Fruit fly (Drosophila melanogaster): ENCODE measurements around the gene CG4291.

The CG4291 gene

DNA sequence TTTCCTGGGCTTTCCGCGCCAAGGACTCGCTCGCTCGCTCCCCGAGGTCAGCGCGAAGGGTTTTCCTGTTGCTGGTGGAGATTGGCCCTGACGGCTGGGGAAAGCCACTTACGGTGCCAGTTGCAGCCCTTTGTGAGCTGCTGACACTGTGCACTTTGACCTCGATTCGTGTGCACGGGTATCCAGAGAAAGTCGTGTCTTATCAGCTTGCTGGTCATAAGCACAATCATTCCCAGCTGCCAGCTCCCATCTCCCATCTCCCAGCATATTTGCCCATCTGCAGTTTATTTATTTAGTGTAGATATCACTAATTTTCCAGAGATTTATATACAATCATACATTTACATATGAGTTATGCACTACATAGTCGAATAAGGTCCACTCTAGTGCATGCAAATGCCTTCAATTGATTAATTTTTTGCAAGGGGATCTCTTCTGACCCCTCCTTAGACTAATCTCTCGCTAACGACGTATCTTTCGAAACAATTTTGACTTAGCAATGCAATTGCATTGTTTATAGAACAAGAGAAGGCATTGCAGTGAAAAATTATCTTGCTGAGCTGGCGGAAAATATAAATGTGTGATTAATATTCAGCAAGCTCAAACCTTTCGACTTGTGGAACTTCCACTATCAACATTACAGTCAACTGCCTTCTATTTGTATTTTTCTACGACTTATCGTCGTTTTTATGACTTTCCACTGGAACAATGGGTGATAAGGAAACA is 30.4 kb downstream of the CG4291 start (continued):
- no peak for TF ChIP-seq lz (GFP tag; optimal IDR thresholded peaks at IDR 0.05)
- no peak for TF ChIP-seq dac (GFP tag; optimal IDR thresholded peaks at IDR 0.05)
- TF ChIP-seq Eip93F (GFP tag; optimal IDR thresholded peaks at IDR 0.05), result no peak
- TF ChIP-seq dsx (GFP tag; optimal IDR thresholded peaks at IDR 0.05; ENCODE audit: poor library complexity, severe bottlenecking), result no peak
- no peak for TF ChIP-seq Blimp-1 (GFP tag; optimal IDR thresholded peaks at IDR 0.05)

DNA sequence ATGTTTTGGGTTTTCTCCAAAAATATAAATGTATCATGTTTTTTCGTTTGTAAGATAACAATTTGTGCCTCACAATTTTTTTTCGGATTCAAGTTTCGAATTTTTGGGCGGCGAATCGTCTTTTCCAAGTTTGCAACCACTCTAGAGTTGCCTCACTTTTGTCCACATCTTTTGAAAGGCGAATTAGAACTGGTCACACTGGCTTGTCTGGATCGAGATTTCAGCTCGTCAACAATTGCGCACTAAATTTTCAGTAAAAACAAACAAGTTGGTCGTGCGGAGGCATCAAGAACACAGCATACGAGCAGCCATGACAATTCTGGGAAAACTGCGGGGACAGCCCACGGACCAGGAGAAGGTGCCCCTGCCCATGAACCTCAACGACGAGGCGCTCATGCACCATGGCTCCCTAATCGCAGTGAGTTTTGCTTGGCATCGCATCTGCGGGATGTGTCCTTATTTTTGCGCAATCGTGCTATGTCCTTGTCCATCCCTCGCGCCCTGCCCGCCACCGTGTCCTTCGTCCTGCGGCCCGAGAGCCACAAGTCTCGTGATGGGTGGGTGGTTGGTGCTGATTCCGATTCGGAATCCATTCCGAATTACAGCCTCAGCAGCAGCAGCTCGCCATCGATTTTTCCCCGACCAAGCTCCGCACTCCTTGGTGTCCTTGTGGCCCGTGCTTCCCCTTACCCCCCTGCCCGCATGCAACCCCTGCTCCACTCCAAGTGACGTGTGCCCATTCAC is 31.1 kb downstream of the CG4291 start, which contains the start of gene CG3662:
TSS of gene CG3662 (plus strand) at position 48 of the 744 bp plus-strand sequence.
- TF ChIP-seq Sox14 (GFP tag; optimal IDR thresholded peaks at IDR 0.05) (peak; percentile 1), CG3032 (tag; optimal IDR thresholded peaks at IDR 0.05) (no peak), fkh (GFP tag; optimal IDR thresholded peaks at IDR 0.05) (peak; percentile 47), spab (GFP tag; optimal IDR thresholded peaks at IDR 0.05) (no peak), CG8119 (GFP tag; IDR thresholded peaks at IDR 0.05) (0 out of 3 replicates have a peak, but pooled peaks have one; percentile 22), topi (GFP tag; optimal IDR thresholded peaks at IDR 0.05) (no peak), svp (GFP tag) (peak; percentile 67), esn (GFP tag; optimal IDR thresholded peaks at IDR 0.05) (no peak), Hr38 (GFP tag; optimal IDR thresholded peaks at IDR 0.05) (no peak), Eip78C (GFP tag) (peak; percentile 49)

DNA sequence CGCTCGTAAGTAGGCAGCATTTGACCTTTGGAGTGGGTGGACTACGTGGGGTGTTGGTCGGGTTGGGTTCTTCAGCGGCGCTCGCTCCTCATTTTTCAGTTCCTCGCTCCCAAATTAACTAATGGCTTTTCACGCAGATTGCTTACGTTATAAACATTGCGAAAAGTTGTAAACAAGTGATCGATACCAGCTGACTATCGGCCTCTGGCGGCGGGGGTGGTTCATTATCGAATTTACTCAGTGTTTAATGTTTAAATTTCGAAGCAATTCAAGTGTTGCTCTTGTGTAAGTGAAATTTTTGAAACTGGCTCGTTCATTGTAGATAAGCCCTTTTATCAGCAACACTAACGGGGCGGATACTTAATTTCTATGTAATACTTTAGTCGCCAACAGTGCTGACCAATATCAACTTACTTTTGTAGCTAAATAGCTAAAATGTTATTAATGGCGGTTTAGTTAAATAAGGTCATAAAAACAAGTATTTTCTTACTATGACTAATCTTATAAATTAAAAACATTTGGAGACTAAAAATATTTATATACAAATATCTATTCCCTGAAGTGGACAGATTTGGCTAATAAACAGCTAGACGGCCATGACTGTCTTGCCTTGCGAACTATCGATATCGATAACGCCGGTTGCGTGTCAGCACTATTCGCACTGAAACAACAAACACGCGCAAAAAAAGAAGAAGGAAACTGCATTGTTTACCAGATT is 33.1 kb downstream of the CG4291 start, which contains the start of the genes PGAP2 and Clp:
TSS of gene PGAP2 (minus strand) at position 194 of the 718 bp plus-strand sequence.
TSS of gene Clp (plus strand) at position 650 of the 718 bp plus-strand sequence.
- TF ChIP-seq lz (GFP tag; optimal IDR thresholded peaks at IDR 0.05), result peak; percentile 76
- peak; percentile 71 for TF ChIP-seq eg (GFP tag; IDR thresholded peaks at IDR 0.05)
- TF ChIP-seq spab (GFP tag; optimal IDR thresholded peaks at IDR 0.05), result peak; percentile 12
- peak; percentile 2 for TF ChIP-seq CG6808 (GFP tag; optimal IDR thresholded peaks at IDR 0.05)
- peak in 1 of 2 experiments; percentile 14 for TF ChIP-seq salr (GFP tag; optimal IDR thresholded peaks at IDR 0.05)
- no peak for TF ChIP-seq CG10631 (GFP tag; optimal IDR thresholded peaks at IDR 0.05)
- TF ChIP-seq CG11762 (GFP tag; optimal IDR thresholded peaks at IDR 0.05; ENCODE audit: insufficient read depth), result peak; percentile 45
- TF ChIP-seq svp (GFP tag), result peak; percentile 86
- no peak for TF ChIP-seq fd85E (GFP tag; optimal IDR thresholded peaks at IDR 0.05)
- TF ChIP-seq CG6163 (GFP tag; IDR thresholded peaks at IDR 0.05), result peak; percentile 69
- peak; percentile 71 for TF ChIP-seq CG31627 (GFP tag; optimal IDR thresholded peaks at IDR 0.05)
- TF ChIP-seq CG10669 (GFP tag; optimal IDR thresholded peaks at IDR 0.05), result peak; percentile 57
- TF ChIP-seq Ets21C (GFP tag; optimal IDR thresholded peaks at IDR 0.05), result peak; percentile 70
- peak; percentile 50 for TF ChIP-seq Gug (GFP tag; IDR thresholded peaks at IDR 0.05)
- no peak for TF ChIP-seq Smox (GFP tag; optimal IDR thresholded peaks at IDR 0.05)
- peak; percentile 46 for TF ChIP-seq CG7368 (GFP tag; optimal IDR thresholded peaks at IDR 0.05)
- TF ChIP-seq CG3919 (GFP tag; optimal IDR thresholded peaks at IDR 0.05), result peak; percentile 44
- peak; percentile 57 for TF ChIP-seq Sox15 (GFP tag; optimal IDR thresholded peaks at IDR 0.05)
- TF ChIP-seq topi (GFP tag; optimal IDR thresholded peaks at IDR 0.05), result no peak
- TF ChIP-seq CG8119 (GFP tag; IDR thresholded peaks at IDR 0.05), result peak; percentile 46; the same call in 2 of the 3 replicates
- TF ChIP-seq fkh (GFP tag; optimal IDR thresholded peaks at IDR 0.05), result peak; percentile 84
- no peak for TF ChIP-seq Met (GFP tag; optimal IDR thresholded peaks at IDR 0.05)
- peak; percentile 63 for TF ChIP-seq Eip93F (GFP tag; optimal IDR thresholded peaks at IDR 0.05)
- TF ChIP-seq cyc (GFP tag; optimal IDR thresholded peaks at IDR 0.05), result peak; percentile 64
- TF ChIP-seq Sox102F (GFP tag; optimal IDR thresholded peaks at IDR 0.05), result no peak
- TF ChIP-seq vri (GFP tag; optimal IDR thresholded peaks at IDR 0.05), result no peak
- no peak for TF ChIP-seq CG8319 (GFP tag; optimal IDR thresholded peaks at IDR 0.05)
- TF ChIP-seq ss (GFP tag; optimal IDR thresholded peaks at IDR 0.05), result peak in 1 of 2 experiments; percentile 48
- peak; percentile 43; the same call in 1 of the 2 replicates for TF ChIP-seq CG15336 (GFP tag; IDR thresholded peaks at IDR 0.05)
- no peak for TF ChIP-seq OdsH (GFP tag; optimal IDR thresholded peaks at IDR 0.05)
- TF ChIP-seq esn (GFP tag; optimal IDR thresholded peaks at IDR 0.05), result peak; percentile 80
- peak; percentile 90 for TF ChIP-seq Eip78C (GFP tag)
- TF ChIP-seq dac (GFP tag; optimal IDR thresholded peaks at IDR 0.05), result no peak
- TF ChIP-seq CG16779 (tag; optimal IDR thresholded peaks at IDR 0.05), result no peak
- peak; percentile 74 for TF ChIP-seq CG3032 (tag; optimal IDR thresholded peaks at IDR 0.05)
- TF ChIP-seq pdm3 (GFP tag; optimal IDR thresholded peaks at IDR 0.05), result no peak
- no peak for TF ChIP-seq Hr4 (GFP tag; optimal IDR thresholded peaks at IDR 0.05)
- TF ChIP-seq CG11902 (GFP tag; optimal IDR thresholded peaks at IDR 0.05), result peak; percentile 43

All from whole organism, prepupa.